Worm (Caenorhabditis elegans) whole organism, L4 larva: Measurements from ENCODE around the gene F55A11.8.
A peak's percentile ranks its signal among the peaks of the same experiment; 100 is the strongest.

Source experiments
- D1046.2 ChIP-seq: fragments of 200-800 bp; sonication (Bioruptor generic); IDR thresholded peaks from 2 replicates; pipeline ENCODE4 v1.3.6; 2022; ENCODE audit warnings: missing genetic modification characterization, missing compliant biosample characterization
- F37D6.2 ChIP-seq: sonication (generic microtip); optimal IDR thresholded peaks from 2 replicates; lab custom pipeline; 2016; ENCODE audit warnings: mild to moderate bottlenecking, missing genetic modification characterization, missing compliant biosample characterization
- Y105C5A.15 ChIP-seq: fragments of 200-800 bp; sonication (Bioruptor generic); IDR thresholded peaks from 2 replicates; pipeline ENCODE4 v1.3.6; 2022; ENCODE audit warnings: missing genetic modification characterization, missing compliant biosample characterization
- Y75B8A.6 ChIP-seq: fragments of 200-800 bp; sonication (Bioruptor generic); IDR thresholded peaks from 2 replicates; pipeline ENCODE4 v1.3.6; 2022; ENCODE audit warnings: missing genetic modification reagents, missing genetic modification characterization, missing compliant biosample characterization
- ZK546.5 ChIP-seq, 2 experiments: sonication (generic microtip); optimal IDR thresholded peaks; 2 replicates each; lab custom pipeline; 2017; ENCODE audit warnings: missing biosample characterization in 2 of 2, missing genetic modification characterization in 2 of 2
- aha-1 ChIP-seq: fragments of 150-350 bp; peaks from one replicate; lab custom pipeline; 2014; ENCODE audit warnings: missing biosample characterization, missing genetic modification characterization
- ama-1 ChIP-seq: fragments of 150-350 bp; optimal IDR thresholded peaks from 2 replicates; lab custom pipeline; 2014; ENCODE audit warnings: inconsistent platforms, mixed read lengths
- arid-1 ChIP-seq: fragments of 200-800 bp; sonication (Bioruptor generic); conservative IDR thresholded peaks from 2 replicates; pipeline ENCODE4 v1.3.6; 2022; ENCODE audit warnings: missing genetic modification reagents, missing genetic modification characterization, missing compliant biosample characterization
- ceh-20 ChIP-seq: fragments of 200-800 bp; sonication (Bioruptor generic); IDR thresholded peaks from 2 replicates; pipeline ENCODE4 v1.3.6; 2022; ENCODE audit warnings: missing genetic modification reagents, missing genetic modification characterization, missing compliant biosample characterization
- ceh-82 ChIP-seq: sonication (generic microtip); optimal IDR thresholded peaks from 2 replicates; lab custom pipeline; 2017; ENCODE audit warnings: missing biosample characterization, missing genetic modification characterization
- cey-2 ChIP-seq: sonication (generic microtip); optimal IDR thresholded peaks from 3 replicates; lab custom pipeline; 2017; ENCODE audit warnings: missing genetic modification characterization, mild to moderate bottlenecking, missing compliant biosample characterization, antibody characterized with exemption, borderline replicate concordance; ENCODE audit not compliant: insufficient read depth
- ctbp-1 ChIP-seq: fragments of 200-800 bp; sonication (Bioruptor generic); IDR thresholded peaks from 2 replicates; pipeline ENCODE4 v1.3.6; 2022; ENCODE audit warnings: missing genetic modification reagents, missing genetic modification characterization, missing compliant biosample characterization
- daf-8 ChIP-seq: fragments of 200-800 bp; sonication (Bioruptor generic); IDR thresholded peaks from 2 replicates; pipeline ENCODE4 v1.3.6; 2022; ENCODE audit warnings: missing genetic modification characterization, missing compliant biosample characterization
- dmd-6 ChIP-seq: fragments of 200-800 bp; sonication (Bioruptor generic); IDR thresholded peaks from 2 replicates; pipeline ENCODE4 v1.3.6; 2022; ENCODE audit warnings: missing genetic modification reagents, missing genetic modification characterization, missing compliant biosample characterization
- dmd-8 ChIP-seq: fragments of 200-800 bp; sonication (Bioruptor generic); IDR thresholded peaks from 2 replicates; pipeline ENCODE4 v1.3.6; 2022; ENCODE audit warnings: missing genetic modification characterization, missing compliant biosample characterization
- dpl-1 ChIP-seq: fragments of 150-350 bp; optimal IDR thresholded peaks from 2 replicates; lab custom pipeline; 2014; ENCODE audit warnings: missing biosample characterization, missing genetic modification reagents, missing genetic modification characterization
- dve-1 ChIP-seq: sonication (generic microtip); optimal IDR thresholded peaks from 2 replicates; lab custom pipeline; 2017; ENCODE audit warnings: antibody characterized with exemption, mild to moderate bottlenecking, missing genetic modification characterization, missing compliant biosample characterization; ENCODE audit not compliant: insufficient read depth
- egl-27 ChIP-seq: sonication (generic microtip); optimal IDR thresholded peaks from 3 replicates; lab custom pipeline; 2017; ENCODE audit warnings: missing biosample characterization, missing genetic modification reagents, missing genetic modification characterization
- gei-8 ChIP-seq: fragments of 200-800 bp; sonication (Bioruptor generic); optimal IDR thresholded peaks from 2 replicates; lab custom pipeline; 2018; ENCODE audit warnings: mild to moderate bottlenecking, missing genetic modification characterization, missing compliant biosample characterization
- hlh-30 ChIP-seq: sonication (generic microtip); optimal IDR thresholded peaks from 2 replicates; lab custom pipeline; 2017; ENCODE audit warnings: antibody characterized with exemption, mild to moderate bottlenecking, missing genetic modification characterization, missing compliant biosample characterization; ENCODE audit not compliant: insufficient read depth
- jun-1 ChIP-seq: fragments of 150-350 bp; optimal IDR thresholded peaks from 2 replicates; lab custom pipeline; 2014; ENCODE audit warnings: missing biosample characterization, missing genetic modification reagents, missing genetic modification characterization
- lin-15B ChIP-seq: fragments of 150-350 bp; sonication (generic microtip); optimal IDR thresholded peaks from 3 replicates; lab custom pipeline; 2014; ENCODE audit warnings: missing biosample characterization, missing genetic modification characterization
- lin-29 ChIP-seq: fragments of 200-800 bp; sonication (Bioruptor generic); IDR thresholded peaks from 2 replicates; pipeline ENCODE4 v1.3.6; 2022; ENCODE audit warnings: missing genetic modification reagents, missing genetic modification characterization, missing compliant biosample characterization
- madf-5 ChIP-seq, 2 experiments: fragments of 200-800 bp; sonication (Bioruptor generic); IDR thresholded peaks; 2 replicates each; pipeline ENCODE4 v1.3.6; 2022; ENCODE audit warnings: missing compliant biosample characterization in 2 of 2, missing genetic modification characterization in 2 of 2
- madf-9 ChIP-seq: fragments of 200-800 bp; sonication (Bioruptor generic); conservative IDR thresholded peaks from 2 replicates; pipeline ENCODE4 v1.3.6; 2022; ENCODE audit warnings: missing genetic modification reagents, missing genetic modification characterization, missing compliant biosample characterization
- mdl-1 ChIP-seq, 2 experiments: fragments of 150-350 bp in 1 of 2; sonication (generic microtip) in 1 of 2; optimal IDR thresholded peaks; 2 replicates each; lab custom pipeline; 2014 to 2017; ENCODE audit warnings: missing biosample characterization in 2 of 2, missing genetic modification characterization in 2 of 2
- mes-2 ChIP-seq: sonication (generic microtip); optimal IDR thresholded peaks from 2 replicates; lab custom pipeline; 2016; ENCODE audit warnings: missing genotype, mild to moderate bottlenecking, missing genetic modification characterization, missing compliant biosample characterization; ENCODE audit not compliant: poor library complexity, severe bottlenecking
- mxl-2 ChIP-seq: fragments of 200-800 bp; sonication (Bioruptor generic); conservative IDR thresholded peaks from 2 replicates; pipeline ENCODE4 v1.3.6; 2022; ENCODE audit warnings: missing genetic modification reagents, missing genetic modification characterization, missing compliant biosample characterization
- mxl-3 ChIP-seq: fragments of 200-800 bp; sonication (Bioruptor generic); optimal IDR thresholded peaks from 2 replicates; lab custom pipeline; 2018; ENCODE audit warnings: mild to moderate bottlenecking, missing genetic modification characterization, missing compliant biosample characterization
- nhr-102 ChIP-seq: sonication (generic microtip); optimal IDR thresholded peaks from 2 replicates; lab custom pipeline; 2016; ENCODE audit warnings: mild to moderate bottlenecking, missing genetic modification characterization, moderate library complexity, missing compliant biosample characterization
- nhr-11 ChIP-seq: fragments of 150-350 bp; optimal IDR thresholded peaks from 2 replicates; lab custom pipeline; 2014; ENCODE audit warnings: missing biosample characterization, missing genetic modification characterization
- nhr-237 ChIP-seq: sonication (generic microtip); optimal IDR thresholded peaks from 2 replicates; lab custom pipeline; 2017; ENCODE audit warnings: missing biosample characterization, missing genetic modification characterization
- nhr-25 ChIP-seq: sonication (generic microtip); optimal IDR thresholded peaks from 2 replicates; lab custom pipeline; 2017; ENCODE audit warnings: missing genetic modification characterization, mild to moderate bottlenecking, missing compliant biosample characterization, antibody characterized with exemption, moderate library complexity, borderline replicate concordance; ENCODE audit not compliant: insufficient read depth
- nhr-28 ChIP-seq: fragments of 150-350 bp; optimal IDR thresholded peaks from 2 replicates; lab custom pipeline; 2014; ENCODE audit warnings: missing biosample characterization, missing genetic modification characterization
- nhr-76 ChIP-seq: fragments of 150-350 bp; optimal IDR thresholded peaks from 2 replicates; lab custom pipeline; 2014; ENCODE audit warnings: missing biosample characterization, missing genetic modification characterization
- pqm-1 ChIP-seq: sonication (generic microtip); optimal IDR thresholded peaks from 2 replicates; lab custom pipeline; 2017; ENCODE audit warnings: missing biosample characterization, missing genetic modification characterization
- unc-39 ChIP-seq: sonication (generic microtip); optimal IDR thresholded peaks from 2 replicates; lab custom pipeline; 2017; ENCODE audit warnings: missing biosample characterization, missing genetic modification characterization
- unc-62 ChIP-seq, 3 experiments: fragments of 150-350 bp in 1 of 3; sonication (generic microtip); optimal IDR thresholded peaks in 2 of 3; peaks in 1 of 3; 1 replicate in 1 of 3; 2 replicates in 2 of 3; lab custom pipeline; 2014 to 2017; ENCODE audit warnings: missing biosample characterization in 3 of 3, missing genetic modification characterization in 3 of 3, missing genetic modification reagents in 3 of 3, missing genotype in 1 of 3
- zip-11 ChIP-seq: fragments of 200-800 bp; sonication (Bioruptor generic); IDR thresholded peaks from 2 replicates; pipeline ENCODE4 v1.3.6; 2022; ENCODE audit warnings: missing genetic modification characterization, missing compliant biosample characterization
- zip-2 ChIP-seq: fragments of 150-350 bp; optimal IDR thresholded peaks from 2 replicates; lab custom pipeline; 2014; ENCODE audit warnings: missing biosample characterization, missing genetic modification characterization
- ztf-11 ChIP-seq: fragments of 150-350 bp; optimal IDR thresholded peaks from 2 replicates; lab custom pipeline; 2014; ENCODE audit warnings: missing biosample characterization, missing genetic modification characterization
- ztf-7 ChIP-seq: fragments of 150-350 bp; optimal IDR thresholded peaks from 2 replicates; lab custom pipeline; 2014; ENCODE audit warnings: missing biosample characterization, missing genetic modification characterization

Gene F55A11.8

DNA sequence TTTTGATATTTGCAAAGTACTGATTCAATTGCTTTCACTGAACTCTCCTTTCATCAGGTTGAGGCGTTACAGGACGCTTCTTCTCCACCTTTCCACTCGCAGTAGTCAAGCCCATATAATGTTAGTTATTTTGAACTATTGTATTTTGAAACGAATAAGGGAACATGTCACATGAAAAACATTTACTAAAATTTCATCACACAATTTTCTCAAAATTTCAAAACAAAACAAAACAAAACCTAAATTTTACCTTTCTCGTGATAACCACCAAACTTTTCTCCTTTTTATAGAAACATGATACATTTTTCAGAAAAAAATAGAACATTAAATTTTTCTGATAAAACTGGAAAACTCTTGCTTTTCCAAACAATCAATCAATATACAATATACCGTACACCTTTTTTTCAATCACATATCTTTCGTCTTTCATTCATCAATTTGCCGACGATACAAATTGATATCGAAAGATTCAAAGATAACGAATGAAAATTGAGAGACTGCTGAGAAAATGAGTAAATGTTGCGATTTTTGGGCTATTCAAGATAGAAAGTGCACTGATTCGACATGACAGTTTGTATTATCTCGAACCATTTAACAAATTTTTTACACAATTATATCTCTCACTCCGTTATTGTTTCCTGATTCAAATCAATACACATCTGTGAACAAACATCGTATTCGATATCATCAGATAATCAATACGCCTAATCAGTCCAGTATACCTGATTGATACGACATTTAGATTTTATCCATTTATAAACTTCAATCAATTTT is 13.3 kb downstream of the F55A11.8 start (continued):
- TF ChIP-seq aha-1 (tag; lab: Kevin White, UChicago) (peak; percentile 91), dmd-6 (GFP tag; lab: Robert Waterston, UW) (no peak), ama-1 (lab: Kevin White, UChicago) (no peak), gei-8 (GFP tag; lab: Kevin White, UChicago) (no peak), ztf-11 (tag; lab: Kevin White, UChicago) (no peak), F37D6.2 (tag; lab: Kevin White, UChicago) (no peak), nhr-237 (tag; lab: Kevin White, UChicago) (no peak), dpl-1 (GFP tag; lab: Kevin White, UChicago) (no peak), ctbp-1 (no peak), lin-29 (GFP tag; lab: Robert Waterston, UW) (no peak), Y75B8A.6 (GFP tag; lab: Robert Waterston, UW) (no peak), jun-1 (tag; lab: Kevin White, UChicago) (no peak), egl-27 (tag; lab: Kevin White, UChicago) (no peak), dve-1 (tag; lab: Kevin White, UChicago) (peak; percentile 51), zip-2 (tag; lab: Kevin White, UChicago) (no peak), ZK546.5 (tag; optimal IDR thresholded peaks at IDR 0.05; lab: Kevin White, UChicago) (no peak), unc-62 (GFP tag; optimal IDR thresholded peaks at IDR 0.05 in 1 of 2; lab: Kevin White, UChicago) (peak in 1 of 2 experiments; percentile 60), unc-62 (tag; optimal IDR thresholded peaks at IDR 0.05; lab: Kevin White, UChicago) (no peak), mdl-1 (tag; optimal IDR thresholded peaks at IDR 0.05; lab: Kevin White, UChicago) (peak in 1 of 2 experiments; percentile 18), nhr-25 (tag; lab: Kevin White, UChicago) (no peak), madf-9 (no peak), daf-8 (GFP tag; lab: Robert Waterston, UW) (no peak), dmd-8 (GFP tag; lab: Robert Waterston, UW) (no peak), pqm-1 (tag; lab: Kevin White, UChicago) (no peak), ceh-82 (no peak), unc-39 (tag; lab: Kevin White, UChicago) (no peak), nhr-76 (tag; lab: Kevin White, UChicago) (no peak), zip-11 (GFP tag; lab: Robert Waterston, UW) (no peak), mxl-2 (no peak), arid-1 (GFP tag; lab: Robert Waterston, UW) (no peak), D1046.2 (GFP tag; lab: Robert Waterston, UW) (no peak), ceh-20 (GFP tag; lab: Robert Waterston, UW) (no peak; the same call in 1 of the 2 replicates), mxl-3 (GFP tag; lab: Kevin White, UChicago) (peak; percentile 23), nhr-102 (no peak), madf-5 (GFP tag; IDR thresholded peaks at IDR 0.05; lab: Robert Waterston, UW) (no peak), hlh-30 (tag; lab: Kevin White, UChicago) (no peak), nhr-11 (tag; lab: Kevin White, UChicago) (no peak), lin-15B (tag; lab: Kevin White, UChicago) (no peak), cey-2 (tag; lab: Kevin White, UChicago) (no peak), mes-2 (tag; lab: Kevin White, UChicago) (no peak), Y105C5A.15 (GFP tag; lab: Robert Waterston, UW) (no peak), nhr-28 (no peak), ztf-7 (no peak)
